Worm (Caenorhabditis elegans) whole organism, L2 larva: ENCODE measurements around the gene K02A6.1.

ENCODE experiments used
- C34F6.9 ChIP-seq: fragments of 150-350 bp; optimal IDR thresholded peaks from 2 replicates; lab custom pipeline; 2014; ENCODE audit warnings: missing biosample characterization, missing genetic modification characterization
- F13H6.1 ChIP-seq: sonication (generic microtip); optimal IDR thresholded peaks from 2 replicates; lab custom pipeline; 2016; ENCODE audit warnings: missing genetic modification characterization, missing compliant biosample characterization
- Y55F3AM.14 ChIP-seq: fragments of 200-800 bp; sonication (Bioruptor generic); optimal IDR thresholded peaks from 2 replicates; lab custom pipeline; 2018; ENCODE audit warnings: mild to moderate bottlenecking, missing genetic modification characterization, missing compliant biosample characterization
- ZK546.5 ChIP-seq: sonication (generic microtip); optimal IDR thresholded peaks from 2 replicates; lab custom pipeline; 2017; ENCODE audit warnings: missing biosample characterization, missing genetic modification characterization
- aly-2 ChIP-seq: fragments of 150-350 bp; optimal IDR thresholded peaks from 2 replicates; lab custom pipeline; 2014; ENCODE audit warnings: missing biosample characterization, missing genetic modification characterization
- ama-1 ChIP-seq: fragments of 150-350 bp; optimal IDR thresholded peaks from 2 replicates; lab custom pipeline; 2018; ENCODE audit warnings: inconsistent platforms
- blmp-1 ChIP-seq: sonication (generic microtip); optimal IDR thresholded peaks from 2 replicates; lab custom pipeline; 2017; ENCODE audit warnings: missing genetic modification characterization, mild to moderate bottlenecking, missing compliant biosample characterization, antibody characterized with exemption, moderate library complexity; ENCODE audit not compliant: insufficient read depth
- ceh-16 ChIP-seq: fragments of 150-350 bp; optimal IDR thresholded peaks from 2 replicates; lab custom pipeline; 2014; ENCODE audit warnings: missing biosample characterization, missing genetic modification characterization
- ceh-82 ChIP-seq: fragments of 150-350 bp; optimal IDR thresholded peaks from 2 replicates; lab custom pipeline; 2014; ENCODE audit warnings: missing biosample characterization, missing genetic modification characterization
- crh-2 ChIP-seq: sonication (generic microtip); optimal IDR thresholded peaks from 2 replicates; lab custom pipeline; 2017; ENCODE audit warnings: missing biosample characterization, missing genetic modification characterization
- dmd-4 ChIP-seq: sonication (generic microtip); optimal IDR thresholded peaks from 2 replicates; lab custom pipeline; 2017; ENCODE audit warnings: missing biosample characterization, missing genetic modification characterization
- egl-27 ChIP-seq: sonication (generic microtip); optimal IDR thresholded peaks from 3 replicates; lab custom pipeline; 2017; ENCODE audit warnings: missing biosample characterization, missing genetic modification reagents, missing genetic modification characterization
- elt-1 ChIP-seq: fragments of 150-350 bp; optimal IDR thresholded peaks from 2 replicates; lab custom pipeline; 2014; ENCODE audit warnings: missing biosample characterization, missing genetic modification characterization
- elt-3 ChIP-seq: sonication (generic microtip); optimal IDR thresholded peaks from 2 replicates; lab custom pipeline; 2017; ENCODE audit warnings: missing biosample characterization, missing genetic modification characterization
- fos-1 ChIP-seq: fragments of 150-350 bp; optimal IDR thresholded peaks from 2 replicates; lab custom pipeline; 2014; ENCODE audit warnings: missing biosample characterization, missing genetic modification characterization
- lin-11 ChIP-seq: fragments of 150-350 bp; sonication (generic microtip); optimal IDR thresholded peaks from 2 replicates; lab custom pipeline; 2014; ENCODE audit warnings: missing biosample characterization, missing genetic modification characterization, inconsistent platforms, mixed read lengths
- lin-13 ChIP-seq: fragments of 150-350 bp; optimal IDR thresholded peaks from 2 replicates; lab custom pipeline; 2014; ENCODE audit warnings: missing biosample characterization, missing genetic modification reagents, missing genetic modification characterization
- lsy-2 ChIP-seq, 2 experiments: fragments of 150-350 bp in 1 of 2; sonication (generic microtip) in 1 of 2; optimal IDR thresholded peaks; 2 replicates each; lab custom pipeline; 2014 to 2017; ENCODE audit warnings: missing biosample characterization in 2 of 2, missing genetic modification characterization in 2 of 2
- mab-5 ChIP-seq: fragments of 150-350 bp; optimal IDR thresholded peaks from 2 replicates; lab custom pipeline; 2014; ENCODE audit warnings: missing biosample characterization, missing genetic modification characterization
- mbf-1 ChIP-seq: sonication (generic microtip); optimal IDR thresholded peaks from 2 replicates; lab custom pipeline; 2017; ENCODE audit warnings: missing biosample characterization, missing genetic modification characterization
- mdl-1 ChIP-seq, 2 experiments: fragments of 150-350 bp in 1 of 2; sonication (generic microtip) in 1 of 2; optimal IDR thresholded peaks; 2 replicates each; lab custom pipeline; 2017; ENCODE audit warnings: missing biosample characterization in 2 of 2, missing genetic modification characterization in 2 of 2
- nhr-11 ChIP-seq: fragments of 150-350 bp; optimal IDR thresholded peaks from 2 replicates; lab custom pipeline; 2014; ENCODE audit warnings: missing biosample characterization, missing genetic modification characterization
- nhr-12 ChIP-seq: fragments of 150-350 bp; optimal IDR thresholded peaks from 2 replicates; lab custom pipeline; 2014; ENCODE audit warnings: missing biosample characterization, missing genetic modification characterization
- nhr-129 ChIP-seq: fragments of 150-350 bp; optimal IDR thresholded peaks from 2 replicates; lab custom pipeline; 2014; ENCODE audit warnings: missing biosample characterization, missing genetic modification characterization
- nhr-21 ChIP-seq: fragments of 150-350 bp; optimal IDR thresholded peaks from 2 replicates; lab custom pipeline; 2014; ENCODE audit warnings: missing biosample characterization, missing genetic modification characterization
- nhr-237 ChIP-seq: fragments of 150-350 bp; optimal IDR thresholded peaks from 2 replicates; lab custom pipeline; 2014; ENCODE audit warnings: missing biosample characterization, missing genetic modification characterization
- nhr-25 ChIP-seq: fragments of 150-350 bp; sonication (generic microtip); optimal IDR thresholded peaks from 3 replicates; lab custom pipeline; 2014; ENCODE audit warnings: missing biosample characterization, missing genetic modification characterization
- nhr-6 ChIP-seq: fragments of 150-350 bp; optimal IDR thresholded peaks from 2 replicates; lab custom pipeline; 2014; ENCODE audit warnings: missing biosample characterization, missing genetic modification characterization
- nhr-77 ChIP-seq: fragments of 150-350 bp; optimal IDR thresholded peaks from 2 replicates; lab custom pipeline; 2014; ENCODE audit warnings: missing biosample characterization, missing genetic modification characterization
- peb-1 ChIP-seq: fragments of 150-350 bp; optimal IDR thresholded peaks from 2 replicates; lab custom pipeline; 2014; ENCODE audit warnings: missing biosample characterization, missing genetic modification characterization
- sem-4 ChIP-seq: fragments of 150-350 bp; optimal IDR thresholded peaks from 2 replicates; lab custom pipeline; 2014; ENCODE audit warnings: missing biosample characterization, missing genetic modification reagents, missing genetic modification characterization
- skn-1 ChIP-seq: sonication (generic microtip); optimal IDR thresholded peaks from 2 replicates; lab custom pipeline; 2017; ENCODE audit warnings: missing biosample characterization, missing genetic modification characterization
- sma-3 ChIP-seq: sonication (generic microtip); optimal IDR thresholded peaks from 2 replicates; lab custom pipeline; 2016; ENCODE audit warnings: missing genetic modification reagents, missing genetic modification characterization, missing compliant biosample characterization
- sma-9 ChIP-seq, 2 experiments: fragments of 150-350 bp in 1 of 2; sonication (generic microtip) in 1 of 2; optimal IDR thresholded peaks; 2 replicates each; lab custom pipeline; 2014 to 2016; ENCODE audit warnings: missing genetic modification characterization in 2 of 2, mild to moderate bottlenecking in 1 of 2, missing biosample characterization in 1 of 2, missing compliant biosample characterization in 1 of 2, missing genetic modification reagents in 1 of 2, moderate library complexity in 1 of 2
- snpc-4 ChIP-seq: fragments of 150-350 bp; optimal IDR thresholded peaks from 2 replicates; lab custom pipeline; 2014; ENCODE audit warnings: missing biosample characterization, missing genetic modification characterization
- unc-39 ChIP-seq: fragments of 150-350 bp; optimal IDR thresholded peaks from 2 replicates; lab custom pipeline; 2014; ENCODE audit warnings: missing biosample characterization, missing genetic modification characterization
- unc-55 ChIP-seq: fragments of 150-350 bp; sonication (generic microtip); optimal IDR thresholded peaks from 3 replicates; lab custom pipeline; 2014; ENCODE audit warnings: missing biosample characterization, missing genetic modification reagents, missing genetic modification characterization
- zag-1 ChIP-seq: fragments of 150-350 bp; optimal IDR thresholded peaks from 2 replicates; lab custom pipeline; 2014; ENCODE audit warnings: missing biosample characterization, missing genetic modification characterization
- ztf-11 ChIP-seq: sonication (generic microtip); optimal IDR thresholded peaks from 2 replicates; lab custom pipeline; 2017; ENCODE audit warnings: missing biosample characterization, missing genetic modification characterization
- ztf-4 ChIP-seq: fragments of 150-350 bp; optimal IDR thresholded peaks from 2 replicates; lab custom pipeline; 2014; ENCODE audit warnings: missing biosample characterization, missing genetic modification characterization

Gene K02A6.1

DNA sequence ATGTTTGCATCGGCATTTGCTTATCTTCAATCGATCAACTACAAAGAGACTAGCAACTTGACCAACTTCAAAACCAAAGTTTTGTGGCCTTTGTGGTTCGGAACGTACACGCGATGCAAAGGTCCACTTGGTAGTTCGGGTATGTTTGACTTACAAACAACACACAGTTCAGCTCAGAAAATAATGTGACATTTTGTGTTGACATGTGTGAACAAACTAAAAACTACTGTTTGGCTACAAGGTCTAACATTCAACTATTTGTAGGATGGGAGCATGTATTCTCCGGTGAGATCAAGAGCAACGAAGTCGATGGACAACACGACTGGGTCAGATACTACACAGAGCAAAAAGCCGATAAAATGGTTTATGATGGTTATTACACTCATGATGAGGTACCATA lies 27.6 kb downstream of the K02A6.1 start:
- TF ChIP-seq dmd-4 (tag; lab: Kevin White, UChicago): no peak
- no peak for TF ChIP-seq nhr-12 (tag; lab: Kevin White, UChicago)
- no peak for TF ChIP-seq lin-13 (GFP tag; lab: Kevin White, UChicago)
- no peak for TF ChIP-seq ama-1 (lab: Kevin White, UChicago)
- TF ChIP-seq nhr-6 (tag; lab: Kevin White, UChicago): no peak
- no peak for TF ChIP-seq sma-9 (GFP tag; optimal IDR thresholded peaks at IDR 0.05; lab: Kevin White, UChicago)
- TF ChIP-seq sma-9 (tag; optimal IDR thresholded peaks at IDR 0.05; lab: Kevin White, UChicago): no peak
- no peak for TF ChIP-seq nhr-77 (tag; lab: Kevin White, UChicago)
- TF ChIP-seq snpc-4 (tag; lab: Kevin White, UChicago): no peak
- TF ChIP-seq elt-3: no peak
- no peak for TF ChIP-seq nhr-21

- peak; percentile 75 for TF ChIP-seq unc-55 (GFP tag; lab: Kevin White, UChicago)
- TF ChIP-seq mbf-1: no peak
- TF ChIP-seq zag-1 (tag; lab: Kevin White, UChicago): peak; percentile 51
- no peak for TF ChIP-seq aly-2
- TF ChIP-seq snpc-4 (tag; lab: Kevin White, UChicago): no peak
- no peak for TF ChIP-seq nhr-11 (tag; lab: Kevin White, UChicago)
- TF ChIP-seq ceh-82 (tag; lab: Kevin White, UChicago): no peak
- TF ChIP-seq sma-9 (GFP tag; optimal IDR thresholded peaks at IDR 0.05; lab: Kevin White, UChicago): peak; percentile 56
- no peak for TF ChIP-seq sma-9 (tag; optimal IDR thresholded peaks at IDR 0.05; lab: Kevin White, UChicago)
- TF ChIP-seq Y55F3AM.14: no peak
- TF ChIP-seq sma-3: no peak
- no peak for TF ChIP-seq nhr-6 (tag; lab: Kevin White, UChicago)
- no peak for TF ChIP-seq nhr-12 (tag; lab: Kevin White, UChicago)
- TF ChIP-seq nhr-237 (tag; lab: Kevin White, UChicago): no peak
- TF ChIP-seq peb-1 (tag; lab: Kevin White, UChicago): no peak
- no peak for TF ChIP-seq dmd-4 (tag; lab: Kevin White, UChicago)
- TF ChIP-seq nhr-25 (tag; lab: Kevin White, UChicago): peak; percentile 54
- TF ChIP-seq C34F6.9: peak; percentile 23
- TF ChIP-seq unc-39 (tag; lab: Kevin White, UChicago): no peak
- no peak for TF ChIP-seq lin-11
- no peak for TF ChIP-seq skn-1
- TF ChIP-seq mdl-1 (tag; optimal IDR thresholded peaks at IDR 0.05; lab: Kevin White, UChicago): peak in 1 of 2 experiments; percentile 13
- TF ChIP-seq mab-5 (tag; lab: Kevin White, UChicago): no peak
- no peak for TF ChIP-seq elt-1 (tag; lab: Kevin White, UChicago)
- peak; percentile 62 for TF ChIP-seq nhr-129 (tag; lab: Kevin White, UChicago)
- TF ChIP-seq F13H6.1 (tag; lab: Kevin White, UChicago): peak; percentile 9
- peak in 1 of 2 experiments; percentile 32 for TF ChIP-seq lsy-2 (tag; optimal IDR thresholded peaks at IDR 0.05; lab: Kevin White, UChicago)
- peak; percentile 2 for TF ChIP-seq nhr-21
- TF ChIP-seq elt-3: no peak
- peak; percentile 8 for TF ChIP-seq sem-4 (tag; lab: Kevin White, UChicago)
- TF ChIP-seq ztf-4 (tag; lab: Kevin White, UChicago): no peak
Measured at ce11 chrX:8252293-8252692, 32.8 kb downstream of the K02A6.1 start, which contains the start of gene M60.6. Gene M60.6, minus strand, starts transcription at chrX:8252458.

ce11 chrX:8255433-8255832 lies 35.9 kb downstream of the K02A6.1 start:
- TF ChIP-seq aly-2 (no peak), nhr-237 (tag; lab: Kevin White, UChicago) (no peak), egl-27 (tag; lab: Kevin White, UChicago) (no peak), sem-4 (tag; lab: Kevin White, UChicago) (no peak), mbf-1 (no peak), ama-1 (lab: Kevin White, UChicago) (no peak), ZK546.5 (tag; lab: Kevin White, UChicago) (no peak), sma-9 (GFP tag; optimal IDR thresholded peaks at IDR 0.05; lab: Kevin White, UChicago) (peak; percentile 7), sma-9 (tag; optimal IDR thresholded peaks at IDR 0.05; lab: Kevin White, UChicago) (no peak), ceh-82 (tag; lab: Kevin White, UChicago) (no peak), blmp-1 (tag; lab: Kevin White, UChicago) (peak; percentile 93), unc-55 (GFP tag; lab: Kevin White, UChicago) (no peak), ztf-11 (no peak), ztf-4 (tag; lab: Kevin White, UChicago) (no peak), F13H6.1 (tag; lab: Kevin White, UChicago) (no peak), lin-13 (GFP tag; lab: Kevin White, UChicago) (no peak), ceh-16 (tag; lab: Kevin White, UChicago) (no peak), crh-2 (tag; lab: Kevin White, UChicago) (no peak), nhr-25 (tag; lab: Kevin White, UChicago) (peak; percentile 64), nhr-129 (tag; lab: Kevin White, UChicago) (no peak), fos-1 (tag; lab: Kevin White, UChicago) (no peak), mdl-1 (tag; optimal IDR thresholded peaks at IDR 0.05; lab: Kevin White, UChicago) (no peak), mab-5 (tag; lab: Kevin White, UChicago) (no peak), peb-1 (tag; lab: Kevin White, UChicago) (no peak)
